Worm (Caenorhabditis elegans): ENCODE data around the gene W06D11.2.

- TF ChIP-seq elt-2 (tag; optimal IDR thresholded peaks at IDR 0.05), result no peak
- no peak for TF ChIP-seq ama-1 (optimal IDR thresholded peaks at IDR 0.05)
- no peak for TF ChIP-seq unc-86 (tag; optimal IDR thresholded peaks at IDR 0.05)
- TF ChIP-seq pag-3 (tag; optimal IDR thresholded peaks at IDR 0.05; ENCODE audit: borderline replicate concordance), result no peak
- no peak for TF ChIP-seq tbx-2 (tag; optimal IDR thresholded peaks at IDR 0.05)
- no peak for TF ChIP-seq pha-4 (tag; optimal IDR thresholded peaks at IDR 0.05)
- no peak for TF ChIP-seq ceh-31 (tag; optimal IDR thresholded peaks at IDR 0.05)
- TF ChIP-seq Y22D7AL.16 (tag; optimal IDR thresholded peaks at IDR 0.05), result no peak
- TF ChIP-seq hlh-30 (tag; optimal IDR thresholded peaks at IDR 0.05; ENCODE audit: insufficient read depth), result no peak
- no peak for TF ChIP-seq sdc-2 (tag; optimal IDR thresholded peaks at IDR 0.05)
- TF ChIP-seq rnt-1 (tag; optimal IDR thresholded peaks at IDR 0.05), result no peak
- TF ChIP-seq unc-3 (GFP tag; conservative IDR thresholded peaks at IDR 0.05), result no peak
- TF ChIP-seq unc-3 (tag; optimal IDR thresholded peaks at IDR 0.05), result no peak
Measured at ce11 chrX:12299834-12300233, 3.3 kb upstream of the W06D11.2 start, which contains the start of gene W06D11.5.
